Worm (Caenorhabditis elegans) whole organism, midembryonic: ENCODE results near the gene F08F8.10.

Experiments used
- flt-1 ChIP-seq: fragments of 200-800 bp; sonication (Bioruptor generic); IDR thresholded peaks from 2 replicates; pipeline ENCODE4 v1.3.6; 2022; ENCODE audit warnings: missing genetic modification characterization, missing compliant biosample characterization
- ztf-23 ChIP-seq: fragments of 200-800 bp; sonication (Bioruptor generic); IDR thresholded peaks from 2 replicates; pipeline ENCODE4 v1.3.6; 2022; ENCODE audit warnings: missing genetic modification reagents, missing genetic modification characterization, missing compliant biosample characterization

- no peak for TF ChIP-seq flt-1 (GFP tag; lab: Robert Waterston, UW)
- TF ChIP-seq ztf-23 = no peak
Measured at ce11 chrIII:7369394-7370024, 12.3 kb upstream of the F08F8.10 start.
